Fruit fly (Drosophila melanogaster) whole organism, embryonic: Measurements from ENCODE around the gene NK7.1.

ENCODE experiments used
- Aef1 ChIP-seq: fragments of 200-800 bp; sonication (Bioruptor generic); IDR thresholded peaks from 3 replicates; pipeline ENCODE4 v1.3.6; 2022; ENCODE audit warnings: missing biosample characterization, missing genetic modification characterization
- Awh ChIP-seq: fragments of 200-800 bp; sonication (Bioruptor generic); IDR thresholded peaks from 2 replicates; pipeline ENCODE4, ENCODE4 v1.3.6; 2022; ENCODE audit warnings: missing biosample characterization, missing genetic modification characterization
- Blimp-1 ChIP-seq: fragments of 200-800 bp; sonication (Bioruptor generic); optimal IDR thresholded peaks from 3 replicates; lab custom pipeline; 2018; ENCODE audit warnings: missing biosample characterization, missing genetic modification characterization, mild to moderate bottlenecking, moderate library complexity, missing genetic modification reagents
- CG10366 ChIP-seq: fragments of 200-800 bp; sonication (Bioruptor generic); IDR thresholded peaks from 2 replicates; pipeline ENCODE4 v1.3.6; 2022; ENCODE audit warnings: missing biosample characterization, missing genetic modification characterization
- CG11504 ChIP-seq: fragments of 200-800 bp; sonication (Bioruptor generic); optimal IDR thresholded peaks from 3 replicates; lab custom pipeline; 2019; ENCODE audit warnings: missing biosample characterization, mild to moderate bottlenecking, missing genetic modification characterization, moderate library complexity
- CG11560 ChIP-seq: fragments of 200-800 bp; sonication (Bioruptor generic); IDR thresholded peaks from 3 replicates; pipeline ENCODE4 v1.3.6; 2022; ENCODE audit warnings: missing biosample characterization, missing genetic modification characterization
- CG12659 ChIP-seq: fragments of 200-800 bp; sonication (Bioruptor generic); optimal IDR thresholded peaks from 3 replicates; lab custom pipeline; 2017; ENCODE audit warnings: mild to moderate bottlenecking, missing biosample characterization, missing genetic modification reagents, missing genetic modification characterization
- CG12942 ChIP-seq: fragments of 200-800 bp; sonication (Bioruptor generic); optimal IDR thresholded peaks from 3 replicates; lab custom pipeline; 2016; ENCODE audit warnings: missing biosample characterization, missing genetic modification characterization
- CG13424 ChIP-seq: fragments of 200-800 bp; sonication (Bioruptor generic); optimal IDR thresholded peaks from 2 replicates; lab custom pipeline; 2019; ENCODE audit warnings: missing biosample characterization, mild to moderate bottlenecking, missing genetic modification characterization, moderate library complexity
- CG14014 ChIP-seq: fragments of 200-800 bp; sonication (Bioruptor generic); IDR thresholded peaks from 2 replicates; pipeline ENCODE4 v1.3.6; 2022; ENCODE audit warnings: missing biosample characterization, missing genetic modification characterization
- CG14667 ChIP-seq: fragments of 200-800 bp; sonication (Bioruptor generic); IDR thresholded peaks from 2 replicates; pipeline ENCODE4 v1.3.6; 2022; ENCODE audit warnings: missing biosample characterization, missing genetic modification characterization
- CG15514 ChIP-seq: fragments of 200-800 bp; sonication (Bioruptor generic); optimal IDR thresholded peaks from 3 replicates; lab custom pipeline; 2017; ENCODE audit warnings: missing biosample characterization, missing genetic modification characterization, mild to moderate bottlenecking, moderate library complexity, missing genetic modification reagents
- CG15696 ChIP-seq: fragments of 200-800 bp; sonication (Bioruptor generic); optimal IDR thresholded peaks from 2 replicates; lab custom pipeline; 2019; ENCODE audit warnings: missing biosample characterization, mild to moderate bottlenecking, missing genetic modification characterization, moderate library complexity
- CG16813 ChIP-seq: fragments of 200-800 bp; sonication (Bioruptor generic); IDR thresholded peaks from 3 replicates; pipeline ENCODE4 v1.3.6; 2022; ENCODE audit warnings: missing biosample characterization, missing genetic modification characterization; ENCODE audit not compliant: partially characterized antibody
- CG17359 ChIP-seq: fragments of 200-800 bp; sonication (Bioruptor generic); optimal IDR thresholded peaks from 3 replicates; lab custom pipeline; 2018; ENCODE audit warnings: missing biosample characterization, mild to moderate bottlenecking, missing genetic modification characterization, moderate library complexity
- CG18764 ChIP-seq: fragments of 200-800 bp; sonication (Bioruptor generic); optimal IDR thresholded peaks from 3 replicates; lab custom pipeline; 2016; ENCODE audit warnings: missing biosample characterization, missing genetic modification characterization
- CG2678 ChIP-seq: fragments of 200-800 bp; sonication (Bioruptor generic); optimal IDR thresholded peaks from 3 replicates; lab custom pipeline; 2019; ENCODE audit warnings: missing biosample characterization, mild to moderate bottlenecking, missing genetic modification characterization, moderate library complexity
- CG30020 ChIP-seq: fragments of 200-800 bp; optimal IDR thresholded peaks from 2 replicates; lab custom pipeline; 2019; ENCODE audit warnings: missing biosample characterization, mild to moderate bottlenecking, missing genetic modification characterization, moderate library complexity
- CG7556 ChIP-seq: fragments of 200-800 bp; sonication (Bioruptor generic); optimal IDR thresholded peaks from 2 replicates; lab custom pipeline; 2017; ENCODE audit warnings: missing biosample characterization, mild to moderate bottlenecking, missing genetic modification characterization
- CG7839 ChIP-seq: fragments of 200-800 bp; sonication (Bioruptor generic); optimal IDR thresholded peaks from 3 replicates; lab custom pipeline; 2018; ENCODE audit warnings: missing biosample characterization, mild to moderate bottlenecking, missing genetic modification characterization, moderate library complexity
- CG8089 ChIP-seq: fragments of 200-800 bp; sonication (Bioruptor generic); optimal IDR thresholded peaks from 3 replicates; lab custom pipeline; 2016; ENCODE audit warnings: missing biosample characterization, missing genetic modification characterization
- CG8765 ChIP-seq: fragments of 200-800 bp; sonication (Bioruptor generic); IDR thresholded peaks from 2 replicates; pipeline ENCODE4 v1.3.6; 2022; ENCODE audit warnings: missing biosample characterization, missing genetic modification characterization
- CG9932 ChIP-seq: fragments of 200-800 bp; sonication (Bioruptor generic); IDR thresholded peaks from 2 replicates; pipeline ENCODE4 v1.3.6; 2022; ENCODE audit warnings: missing biosample characterization, missing genetic modification characterization
- Doc2 ChIP-seq: fragments of 200-800 bp; sonication (Bioruptor generic); IDR thresholded peaks from 2 replicates; pipeline ENCODE4 v1.3.6; 2022; ENCODE audit warnings: missing biosample characterization, missing genetic modification characterization
- Eip74EF ChIP-seq, 2 experiments: fragments of 200-800 bp in 1 of 2; fragments of >200 bp in 1 of 2; sonication (Bioruptor generic) in 1 of 2; optimal IDR thresholded peaks; 2 replicates each; lab custom pipeline; 2017 to 2019; ENCODE audit warnings: missing biosample characterization in 2 of 2, missing genetic modification characterization in 2 of 2, mild to moderate bottlenecking in 1 of 2, moderate library complexity in 1 of 2
- Fer1 ChIP-seq: fragments of 200-800 bp; sonication (Bioruptor generic); optimal IDR thresholded peaks from 2 replicates; lab custom pipeline; 2017; ENCODE audit warnings: missing biosample characterization, mild to moderate bottlenecking, missing genetic modification characterization
- HLHmδ ChIP-seq: fragments of 200-800 bp; sonication (Bioruptor generic); optimal IDR thresholded peaks from 2 replicates; lab custom pipeline; 2018; ENCODE audit warnings: missing biosample characterization, mild to moderate bottlenecking, missing genetic modification characterization, moderate library complexity
- NfI ChIP-seq: fragments of 200-800 bp; sonication (Bioruptor generic); optimal IDR thresholded peaks from 3 replicates; lab custom pipeline; 2018; ENCODE audit warnings: missing biosample characterization, mild to moderate bottlenecking, missing genetic modification characterization, moderate library complexity
- Ptx1 ChIP-seq: fragments of 200-800 bp; sonication (Bioruptor generic); IDR thresholded peaks from 2 replicates; pipeline ENCODE4 v1.3.6; 2022; ENCODE audit warnings: missing biosample characterization, missing genetic modification characterization
- cwo ChIP-seq: fragments of 200-800 bp; sonication (Bioruptor generic); optimal IDR thresholded peaks from 3 replicates; lab custom pipeline; 2017; ENCODE audit warnings: missing biosample characterization, missing genetic modification characterization, mild to moderate bottlenecking, moderate library complexity, missing genetic modification reagents
- emc ChIP-seq: fragments of 200-800 bp; sonication (Bioruptor generic); optimal IDR thresholded peaks from 2 replicates; lab custom pipeline; 2016; ENCODE audit warnings: missing biosample characterization, missing genetic modification characterization
- en ChIP-seq: fragments of 200-800 bp; sonication (Bioruptor generic); optimal IDR thresholded peaks from 2 replicates; lab custom pipeline; 2016; ENCODE audit warnings: missing biosample characterization, missing genetic modification characterization
- fd96Cb ChIP-seq: fragments of 200-800 bp; sonication (Bioruptor generic); optimal IDR thresholded peaks from 2 replicates; lab custom pipeline; 2018; ENCODE audit warnings: missing biosample characterization, mild to moderate bottlenecking, missing genetic modification characterization, moderate library complexity
- gsb-n ChIP-seq: fragments of 200-800 bp; sonication (Bioruptor generic); optimal IDR thresholded peaks from 3 replicates; lab custom pipeline; 2018; ENCODE audit warnings: missing biosample characterization, mild to moderate bottlenecking, missing genetic modification characterization
- hth ChIP-seq: fragments of >200 bp; optimal IDR thresholded peaks from 2 replicates; lab custom pipeline; 2017; ENCODE audit warnings: inconsistent platforms
- jigr1 ChIP-seq: fragments of 200-800 bp; sonication (Bioruptor generic); IDR thresholded peaks from 3 replicates; pipeline ENCODE4 v1.3.6; 2022; ENCODE audit warnings: missing biosample characterization, missing genetic modification characterization
- kah ChIP-seq: fragments of 200-800 bp; sonication (Bioruptor generic); optimal IDR thresholded peaks from 2 replicates; lab custom pipeline; 2018; ENCODE audit warnings: missing biosample characterization, mild to moderate bottlenecking, missing genetic modification characterization
- lilli ChIP-seq: fragments of 200-800 bp; sonication (Bioruptor generic); optimal IDR thresholded peaks from 3 replicates; lab custom pipeline; 2016; ENCODE audit warnings: missing biosample characterization, missing genetic modification characterization
- mam ChIP-seq: fragments of 200-800 bp; sonication (Bioruptor generic); optimal IDR thresholded peaks from 3 replicates; lab custom pipeline; 2016; ENCODE audit warnings: missing biosample characterization, missing genetic modification characterization
- mirr ChIP-seq: fragments of 200-800 bp; sonication (Bioruptor generic); optimal IDR thresholded peaks from 3 replicates; lab custom pipeline; 2018; ENCODE audit warnings: missing biosample characterization, mild to moderate bottlenecking, missing genetic modification characterization
- onecut ChIP-seq: fragments of 200-800 bp; sonication (Bioruptor generic); IDR thresholded peaks from 2 replicates; pipeline ENCODE4 v1.3.6; 2022; ENCODE audit warnings: missing biosample characterization, missing genetic modification characterization
- pnt ChIP-seq: fragments of 200-800 bp; sonication (Bioruptor generic); optimal IDR thresholded peaks from 3 replicates; lab custom pipeline; 2016; ENCODE audit warnings: missing biosample characterization, missing genetic modification characterization
- prd ChIP-seq, 3 experiments: fragments of >200 bp in 2 of 3; fragments of 200-800 bp in 1 of 3; sonication (Bioruptor generic) in 1 of 3; optimal IDR thresholded peaks in 2 of 3; IDR thresholded peaks in 1 of 3; 2 replicates in 2 of 3; 3 replicates in 1 of 3; pipeline versions ENCODE4 v1.3.6 to Lab custom; 2017 to 2022; ENCODE audit warnings: missing biosample characterization in 1 of 3, missing genetic modification characterization in 1 of 3
- pros ChIP-seq: fragments of 200-800 bp; sonication (Bioruptor generic); optimal IDR thresholded peaks from 3 replicates; lab custom pipeline; 2019; ENCODE audit warnings: missing biosample characterization, mild to moderate bottlenecking, missing genetic modification characterization, moderate library complexity
- salm ChIP-seq: fragments of 200-800 bp; sonication (Bioruptor generic); optimal IDR thresholded peaks from 2 replicates; lab custom pipeline; 2018; ENCODE audit warnings: missing biosample characterization, mild to moderate bottlenecking, missing genetic modification characterization
- seq ChIP-seq: fragments of 200-800 bp; sonication (Bioruptor generic); IDR thresholded peaks from 2 replicates; pipeline ENCODE4 v1.3.6; 2022; ENCODE audit warnings: missing biosample characterization, missing genetic modification characterization
- ttk ChIP-seq: fragments of 200-800 bp; sonication (Bioruptor generic); IDR thresholded peaks from 2 replicates; pipeline ENCODE4 v2.1.2; 2022; ENCODE audit warnings: missing biosample characterization, missing genetic modification characterization
- tup ChIP-seq: fragments of 200-800 bp; sonication (Bioruptor generic); optimal IDR thresholded peaks from 2 replicates; lab custom pipeline; 2016; ENCODE audit warnings: missing biosample characterization, mild to moderate bottlenecking, missing genetic modification characterization, moderate library complexity
- vfl ChIP-seq: fragments of 200-800 bp; sonication (Bioruptor generic); optimal IDR thresholded peaks from 2 replicates; lab custom pipeline; 2016; ENCODE audit warnings: missing biosample characterization, missing genetic modification characterization

The NK7.1 gene

DNA sequence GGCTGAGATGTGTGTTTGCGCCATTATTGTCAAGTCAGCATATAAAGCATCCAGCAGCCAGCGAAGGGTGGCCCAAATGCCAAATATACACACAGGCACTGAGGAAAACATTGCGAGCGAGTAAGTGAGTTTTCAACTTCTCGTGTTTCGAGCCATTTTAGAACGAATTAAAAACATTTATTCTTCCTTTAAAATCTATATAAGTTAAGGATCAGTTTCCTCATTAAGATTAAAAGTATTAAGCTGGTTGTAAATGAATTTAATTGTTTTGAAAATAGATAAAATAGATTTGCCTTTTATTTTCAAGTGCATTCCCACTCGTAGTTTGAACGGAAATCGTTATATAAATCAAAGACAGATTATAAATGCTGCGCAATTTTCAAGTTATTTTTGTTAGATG, 21.3 kb downstream of the NK7.1 start (continued):
- TF ChIP-seq CG11504 (tag; lab: Kevin White, UChicago) = peak; percentile 69
- TF ChIP-seq CG10366 (GFP tag; lab: Robert Waterston, UW) = peak; percentile 14; the same call in 1 of the 2 replicates

DNA sequence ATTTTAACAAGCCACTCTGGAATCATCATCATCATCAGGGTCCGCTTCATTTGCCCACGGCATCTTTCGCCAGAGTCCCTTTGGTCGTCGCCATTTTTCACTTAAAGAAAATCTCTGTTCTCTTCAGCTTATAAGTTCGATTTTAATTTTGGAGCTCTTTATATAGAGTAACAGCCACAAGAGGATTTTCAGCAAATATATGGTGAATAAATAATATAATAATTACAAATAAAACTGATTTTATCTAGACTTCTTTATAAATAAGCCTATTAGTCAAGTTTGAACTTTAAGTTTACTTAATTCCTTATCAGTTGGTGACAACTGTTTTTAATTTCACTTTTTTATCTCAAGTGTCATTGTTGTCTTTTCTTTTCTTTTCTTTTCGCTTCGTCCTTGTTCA, 24.3 kb downstream of the NK7.1 start:
- no peak for TF ChIP-seq salm (tag; lab: Kevin White, UChicago)
- TF ChIP-seq HLHmδ (GFP tag; lab: Kevin White, UChicago) = no peak
- no peak for TF ChIP-seq onecut (GFP tag; lab: Robert Waterston, UW)
- no peak for TF ChIP-seq mam (GFP tag; lab: Kevin White, UChicago)
- no peak for TF ChIP-seq CG12942 (GFP tag; lab: Kevin White, UChicago)
- TF ChIP-seq seq (GFP tag; lab: Robert Waterston, UW) = no peak
- peak; percentile 60 for TF ChIP-seq CG2678 (tag; lab: Kevin White, UChicago)
- no peak for TF ChIP-seq CG11560 (tag; lab: Robert Waterston, UW)
- peak; percentile 7 for TF ChIP-seq CG17359 (tag; lab: Kevin White, UChicago)
- no peak for TF ChIP-seq en
- TF ChIP-seq Blimp-1 = no peak
- TF ChIP-seq CG14667 (GFP tag; lab: Robert Waterston, UW) = no peak
- no peak for TF ChIP-seq jigr1 (GFP tag; lab: Robert Waterston, UW)
- TF ChIP-seq hth (lab: Kevin White, UChicago) = no peak
- peak; percentile 57 for TF ChIP-seq CG7556
- TF ChIP-seq CG13424 = peak; percentile 10
- TF ChIP-seq pnt (GFP tag; lab: Kevin White, UChicago) = no peak
- peak; percentile 4 for TF ChIP-seq fd96Cb (tag; lab: Kevin White, UChicago)
- no peak for TF ChIP-seq vfl (GFP tag; lab: Kevin White, UChicago)
- no peak for TF ChIP-seq Aef1 (GFP tag; lab: Robert Waterston, UW)
- no peak for TF ChIP-seq pros (GFP tag; lab: Kevin White, UChicago)
- peak; percentile 44 for TF ChIP-seq Fer1 (GFP tag; lab: Kevin White, UChicago)
- TF ChIP-seq kah (GFP tag; lab: Kevin White, UChicago) = no peak
- no peak for TF ChIP-seq Doc2 (GFP tag; lab: Robert Waterston, UW)
- no peak for TF ChIP-seq CG18764
- TF ChIP-seq CG11504 (tag; lab: Kevin White, UChicago) = peak; percentile 51
- no peak for TF ChIP-seq Awh (GFP tag; lab: Robert Waterston, UW)
- no peak for TF ChIP-seq NfI (GFP tag; lab: Kevin White, UChicago)
- TF ChIP-seq mirr (GFP tag; lab: Kevin White, UChicago) = no peak
- no peak for TF ChIP-seq CG16813 (GFP tag; lab: Robert Waterston, UW)
- peak; percentile 4 for TF ChIP-seq CG12659 (GFP tag; lab: Kevin White, UChicago)
- no peak for TF ChIP-seq CG8765
- no peak for TF ChIP-seq Ptx1 (GFP tag; lab: Robert Waterston, UW)
- no peak for TF ChIP-seq CG9932
- TF ChIP-seq ttk (GFP tag; lab: Robert Waterston, UW) = no peak
- no peak for TF ChIP-seq CG8089 (GFP tag; lab: Kevin White, UChicago)
- peak; percentile 43 for TF ChIP-seq cwo
- TF ChIP-seq CG15696 = no peak
- peak; percentile 7 for TF ChIP-seq CG15514 (GFP tag; lab: Kevin White, UChicago)
- TF ChIP-seq Eip74EF (GFP tag; optimal IDR thresholded peaks at IDR 0.05; lab: Kevin White, UChicago) = no peak
- peak; percentile 25 for TF ChIP-seq CG7839
- no peak for TF ChIP-seq gsb-n (tag; lab: Kevin White, UChicago)
- no peak for TF ChIP-seq prd (optimal IDR thresholded peaks at IDR 0.05; lab: Kevin White, UChicago)
- no peak for TF ChIP-seq prd (GFP tag; IDR thresholded peaks at IDR 0.05; lab: Robert Waterston, UW)
- TF ChIP-seq tup (GFP tag; lab: Kevin White, UChicago) = no peak
- TF ChIP-seq CG14014 = no peak
- no peak for TF ChIP-seq emc
- no peak for TF ChIP-seq CG30020 (tag; lab: Kevin White, UChicago)
- no peak for TF ChIP-seq lilli (GFP tag; lab: Kevin White, UChicago)
